Worm (Caenorhabditis elegans) whole organism, L4 larva: Measurements from ENCODE around the gene ugt-60.

Experiments
- D1046.2 ChIP-seq: fragments of 200-800 bp; sonication (Bioruptor generic); IDR thresholded peaks from 2 replicates; pipeline ENCODE4 v1.3.6; 2022; ENCODE audit warnings: missing genetic modification characterization, missing compliant biosample characterization
- F49E8.2 ChIP-seq: sonication (generic microtip); optimal IDR thresholded peaks from 2 replicates; lab custom pipeline; 2016; ENCODE audit warnings: missing compliant biosample characterization, mild to moderate bottlenecking, missing genetic modification characterization, borderline replicate concordance
- T20F7.1 ChIP-seq: fragments of 200-800 bp; sonication (Bioruptor generic); optimal IDR thresholded peaks from 2 replicates; lab custom pipeline; 2018; ENCODE audit warnings: mild to moderate bottlenecking, missing genetic modification characterization, missing compliant biosample characterization
- T26A8.4 ChIP-seq: fragments of 200-800 bp; sonication (Bioruptor generic); IDR thresholded peaks from 2 replicates; pipeline ENCODE4 v1.3.6; 2022; ENCODE audit warnings: missing genetic modification characterization, missing compliant biosample characterization
- Y105C5A.15 ChIP-seq: fragments of 200-800 bp; sonication (Bioruptor generic); IDR thresholded peaks from 2 replicates; pipeline ENCODE4 v1.3.6; 2022; ENCODE audit warnings: missing genetic modification characterization, missing compliant biosample characterization
- ZK546.5 ChIP-seq, 2 experiments: sonication (generic microtip); optimal IDR thresholded peaks; 2 replicates each; lab custom pipeline; 2017; ENCODE audit warnings: missing biosample characterization in 2 of 2, missing genetic modification characterization in 2 of 2
- aha-1 ChIP-seq: fragments of 150-350 bp; peaks from one replicate; lab custom pipeline; 2014; ENCODE audit warnings: missing biosample characterization, missing genetic modification characterization
- attf-4 ChIP-seq: sonication (generic microtip); optimal IDR thresholded peaks from 3 replicates; lab custom pipeline; 2017; ENCODE audit warnings: missing biosample characterization, missing genetic modification characterization
- ceh-20 ChIP-seq: fragments of 200-800 bp; sonication (Bioruptor generic); IDR thresholded peaks from 2 replicates; pipeline ENCODE4 v1.3.6; 2022; ENCODE audit warnings: missing genetic modification reagents, missing genetic modification characterization, missing compliant biosample characterization
- ceh-44 ChIP-seq: fragments of 200-800 bp; sonication (Bioruptor generic); IDR thresholded peaks from 2 replicates; pipeline ENCODE4 v1.3.6; 2022; ENCODE audit warnings: missing genetic modification reagents, missing genetic modification characterization, missing compliant biosample characterization
- ceh-62 ChIP-seq: sonication (generic microtip); optimal IDR thresholded peaks from 2 replicates; lab custom pipeline; 2017; ENCODE audit warnings: missing biosample characterization, missing genetic modification characterization
- cey-2 ChIP-seq: sonication (generic microtip); optimal IDR thresholded peaks from 3 replicates; lab custom pipeline; 2017; ENCODE audit warnings: missing genetic modification characterization, mild to moderate bottlenecking, missing compliant biosample characterization, antibody characterized with exemption, borderline replicate concordance; ENCODE audit not compliant: insufficient read depth
- daf-16 ChIP-seq, 3 experiments: sonication (generic microtip); optimal IDR thresholded peaks; 2 replicates each; lab custom pipeline; 2016 to 2017; ENCODE audit warnings: missing genetic modification characterization in 3 of 3, missing genetic modification reagents in 3 of 3, mild to moderate bottlenecking in 2 of 3, missing compliant biosample characterization in 2 of 3, missing biosample characterization in 1 of 3, moderate library complexity in 1 of 3
- daf-19 ChIP-seq: fragments of 200-800 bp; sonication (Bioruptor generic); conservative IDR thresholded peaks from 2 replicates; pipeline ENCODE4 v1.3.6; 2022; ENCODE audit warnings: missing genetic modification characterization, missing compliant biosample characterization
- dmd-8 ChIP-seq: fragments of 200-800 bp; sonication (Bioruptor generic); IDR thresholded peaks from 2 replicates; pipeline ENCODE4 v1.3.6; 2022; ENCODE audit warnings: missing genetic modification characterization, missing compliant biosample characterization
- dve-1 ChIP-seq: sonication (generic microtip); optimal IDR thresholded peaks from 2 replicates; lab custom pipeline; 2017; ENCODE audit warnings: antibody characterized with exemption, mild to moderate bottlenecking, missing genetic modification characterization, missing compliant biosample characterization; ENCODE audit not compliant: insufficient read depth
- egl-43 ChIP-seq: fragments of 200-800 bp; sonication (Bioruptor generic); IDR thresholded peaks from 2 replicates; pipeline ENCODE4 v1.3.6; 2022; ENCODE audit warnings: missing genetic modification reagents, missing genetic modification characterization, missing compliant biosample characterization
- hlh-11 ChIP-seq: fragments of 200-800 bp; sonication (Bioruptor generic); optimal IDR thresholded peaks from 2 replicates; lab custom pipeline; 2018; ENCODE audit warnings: mild to moderate bottlenecking, missing genetic modification characterization, missing compliant biosample characterization
- lin-15B ChIP-seq: fragments of 150-350 bp; sonication (generic microtip); optimal IDR thresholded peaks from 3 replicates; lab custom pipeline; 2014; ENCODE audit warnings: missing biosample characterization, missing genetic modification characterization
- lin-29 ChIP-seq: fragments of 200-800 bp; sonication (Bioruptor generic); IDR thresholded peaks from 2 replicates; pipeline ENCODE4 v1.3.6; 2022; ENCODE audit warnings: missing genetic modification reagents, missing genetic modification characterization, missing compliant biosample characterization
- lir-3 ChIP-seq: sonication (generic microtip); optimal IDR thresholded peaks from 2 replicates; lab custom pipeline; 2016; ENCODE audit warnings: mild to moderate bottlenecking, missing genetic modification characterization, missing compliant biosample characterization
- madf-5 ChIP-seq, 2 experiments: fragments of 200-800 bp; sonication (Bioruptor generic); IDR thresholded peaks; 2 replicates each; pipeline ENCODE4 v1.3.6; 2022; ENCODE audit warnings: missing compliant biosample characterization in 2 of 2, missing genetic modification characterization in 2 of 2
- madf-9 ChIP-seq: fragments of 200-800 bp; sonication (Bioruptor generic); conservative IDR thresholded peaks from 2 replicates; pipeline ENCODE4 v1.3.6; 2022; ENCODE audit warnings: missing genetic modification reagents, missing genetic modification characterization, missing compliant biosample characterization
- mdl-1 ChIP-seq, 2 experiments: fragments of 150-350 bp in 1 of 2; sonication (generic microtip) in 1 of 2; optimal IDR thresholded peaks; 2 replicates each; lab custom pipeline; 2014 to 2017; ENCODE audit warnings: missing biosample characterization in 2 of 2, missing genetic modification characterization in 2 of 2
- mep-1 ChIP-seq: fragments of 150-350 bp; sonication (generic microtip); optimal IDR thresholded peaks from 3 replicates; lab custom pipeline; 2014; ENCODE audit warnings: missing biosample characterization, missing genetic modification characterization
- mes-2 ChIP-seq: sonication (generic microtip); optimal IDR thresholded peaks from 2 replicates; lab custom pipeline; 2016; ENCODE audit warnings: missing genotype, mild to moderate bottlenecking, missing genetic modification characterization, missing compliant biosample characterization; ENCODE audit not compliant: poor library complexity, severe bottlenecking
- mxl-3 ChIP-seq: fragments of 200-800 bp; sonication (Bioruptor generic); optimal IDR thresholded peaks from 2 replicates; lab custom pipeline; 2018; ENCODE audit warnings: mild to moderate bottlenecking, missing genetic modification characterization, missing compliant biosample characterization
- nhr-102 ChIP-seq: sonication (generic microtip); optimal IDR thresholded peaks from 2 replicates; lab custom pipeline; 2016; ENCODE audit warnings: mild to moderate bottlenecking, missing genetic modification characterization, moderate library complexity, missing compliant biosample characterization
- nhr-11 ChIP-seq: fragments of 150-350 bp; optimal IDR thresholded peaks from 2 replicates; lab custom pipeline; 2014; ENCODE audit warnings: missing biosample characterization, missing genetic modification characterization
- nhr-111 ChIP-seq: fragments of 200-800 bp; sonication (Bioruptor generic); optimal IDR thresholded peaks from 2 replicates; lab custom pipeline; 2018; ENCODE audit warnings: mild to moderate bottlenecking, missing genetic modification characterization, missing compliant biosample characterization
- nhr-28 ChIP-seq: fragments of 150-350 bp; optimal IDR thresholded peaks from 2 replicates; lab custom pipeline; 2014; ENCODE audit warnings: missing biosample characterization, missing genetic modification characterization
- nhr-42 ChIP-seq: fragments of 200-800 bp; sonication (Bioruptor generic); IDR thresholded peaks from 2 replicates; pipeline ENCODE4 v1.3.6; 2022; ENCODE audit warnings: missing genetic modification characterization, missing compliant biosample characterization
- nhr-48 ChIP-seq: sonication (generic microtip); optimal IDR thresholded peaks from 2 replicates; lab custom pipeline; 2016; ENCODE audit warnings: mild to moderate bottlenecking, missing genetic modification characterization, missing compliant biosample characterization
- nhr-77 ChIP-seq: fragments of 150-350 bp; optimal IDR thresholded peaks from 2 replicates; lab custom pipeline; 2014; ENCODE audit warnings: missing biosample characterization, missing genetic modification characterization
- pqm-1 ChIP-seq: sonication (generic microtip); optimal IDR thresholded peaks from 2 replicates; lab custom pipeline; 2017; ENCODE audit warnings: missing biosample characterization, missing genetic modification characterization
- set-16 ChIP-seq: fragments of 200-800 bp; sonication (Bioruptor generic); IDR thresholded peaks from 2 replicates; pipeline ENCODE4 v1.3.6; 2022; ENCODE audit warnings: missing genetic modification reagents, missing genetic modification characterization, missing compliant biosample characterization
- snpc-1.2 ChIP-seq: fragments of 200-800 bp; sonication (Bioruptor generic); IDR thresholded peaks from 2 replicates; pipeline ENCODE4 v1.3.6; 2022; ENCODE audit warnings: missing genetic modification reagents, missing genetic modification characterization, missing compliant biosample characterization
- spr-1 ChIP-seq: sonication (generic microtip); optimal IDR thresholded peaks from 2 replicates; lab custom pipeline; 2016; ENCODE audit warnings: mild to moderate bottlenecking, missing genetic modification characterization, missing compliant biosample characterization
- unc-62 ChIP-seq, 3 experiments: fragments of 150-350 bp in 1 of 3; sonication (generic microtip); optimal IDR thresholded peaks in 2 of 3; peaks in 1 of 3; 1 replicate in 1 of 3; 2 replicates in 2 of 3; lab custom pipeline; 2014 to 2017; ENCODE audit warnings: missing biosample characterization in 3 of 3, missing genetic modification characterization in 3 of 3, missing genetic modification reagents in 3 of 3, missing genotype in 1 of 3
- zfp-2 ChIP-seq: sonication (generic microtip); optimal IDR thresholded peaks from 2 replicates; lab custom pipeline; 2016; ENCODE audit warnings: mild to moderate bottlenecking, missing genetic modification characterization, missing compliant biosample characterization
- zip-11 ChIP-seq: fragments of 200-800 bp; sonication (Bioruptor generic); IDR thresholded peaks from 2 replicates; pipeline ENCODE4 v1.3.6; 2022; ENCODE audit warnings: missing genetic modification characterization, missing compliant biosample characterization

The ugt-60 gene

DNA sequence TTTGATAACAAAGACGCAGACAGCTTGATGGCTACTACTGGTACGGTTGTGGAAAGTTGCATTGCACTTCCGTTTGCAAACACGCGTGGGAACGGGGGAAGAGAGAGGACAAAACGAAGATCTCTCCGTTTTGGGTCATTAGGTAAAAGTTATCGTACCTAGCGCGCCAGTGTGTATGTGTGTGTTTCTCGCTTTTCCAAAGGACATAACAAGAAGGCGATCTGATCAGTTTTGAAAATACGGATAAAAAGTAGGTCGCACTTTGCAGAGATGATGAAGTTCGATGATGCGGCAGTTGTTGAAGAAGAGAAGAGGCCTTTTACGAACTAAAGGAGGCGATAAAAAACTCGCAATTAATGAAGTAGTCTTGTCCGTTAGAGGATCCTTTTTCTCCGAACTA lies 33.8 kb downstream of the ugt-60 start:
- TF ChIP-seq nhr-28 (tag; lab: Kevin White, UChicago) (peak; percentile 4), T20F7.1 (GFP tag; lab: Kevin White, UChicago) (no peak)

DNA sequence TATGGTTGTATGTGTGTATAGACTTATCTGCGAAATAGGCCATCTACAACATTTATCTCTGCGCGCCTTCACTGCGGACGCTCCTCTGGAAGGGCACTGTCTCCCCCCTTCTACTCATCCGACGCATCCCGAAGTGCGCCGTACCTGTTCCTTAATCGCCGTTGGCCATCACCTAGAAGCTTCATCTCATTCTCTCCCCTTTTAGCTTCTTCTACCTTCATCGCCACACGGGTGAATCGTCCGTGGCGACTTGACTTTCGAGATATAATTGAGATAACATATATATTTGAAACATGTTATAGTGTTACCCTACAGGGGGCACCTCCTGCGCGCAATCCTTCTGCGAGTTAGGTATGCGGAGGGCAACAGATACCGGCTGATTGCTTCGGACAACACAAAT lies 36.7 kb downstream of the ugt-60 start:
- TF ChIP-seq nhr-48 (peak; percentile 29), nhr-42 (GFP tag; lab: Robert Waterston, UW) (no peak)

- no peak for TF ChIP-seq T20F7.1 (GFP tag; lab: Kevin White, UChicago)
- peak; percentile 13 for TF ChIP-seq aha-1
- no peak for TF ChIP-seq Y105C5A.15 (GFP tag; lab: Robert Waterston, UW)
- no peak for TF ChIP-seq mep-1 (tag; lab: Kevin White, UChicago)
- peak; percentile 85 for TF ChIP-seq set-16 (GFP tag; lab: Robert Waterston, UW)
- no peak for TF ChIP-seq attf-4 (tag; lab: Kevin White, UChicago)
Observed at ce11 chrIII:9639281-9640050, 39.4 kb downstream of the ugt-60 start.

ce11 chrIII:9638159-9638754 lies 40.6 kb downstream of the ugt-60 start:
- TF ChIP-seq lin-15B (tag; lab: Kevin White, UChicago) (no peak), cey-2 (no peak), nhr-42 (GFP tag; lab: Robert Waterston, UW) (no peak), nhr-111 (GFP tag; lab: Kevin White, UChicago) (no peak), ZK546.5 (tag; optimal IDR thresholded peaks at IDR 0.05; lab: Kevin White, UChicago) (no peak), zfp-2 (tag; lab: Kevin White, UChicago) (no peak), mdl-1 (tag; optimal IDR thresholded peaks at IDR 0.05; lab: Kevin White, UChicago) (no peak), dmd-8 (GFP tag; lab: Robert Waterston, UW) (no peak), egl-43 (no peak), lin-29 (no peak), madf-5 (GFP tag; IDR thresholded peaks at IDR 0.05; lab: Robert Waterston, UW) (no peak), mes-2 (tag; lab: Kevin White, UChicago) (peak; percentile 10), spr-1 (tag; lab: Kevin White, UChicago) (no peak), hlh-11 (tag; lab: Kevin White, UChicago) (no peak), zip-11 (GFP tag; lab: Robert Waterston, UW) (no peak), daf-16 (GFP tag; optimal IDR thresholded peaks at IDR 0.05; lab: Kevin White, UChicago) (no peak), daf-16 (tag; optimal IDR thresholded peaks at IDR 0.05; lab: Kevin White, UChicago) (peak; percentile 49), unc-62 (GFP tag; optimal IDR thresholded peaks at IDR 0.05 in 1 of 2; lab: Kevin White, UChicago) (peak in 1 of 2 experiments; percentile 82), unc-62 (tag; optimal IDR thresholded peaks at IDR 0.05; lab: Kevin White, UChicago) (no peak), aha-1 (peak; percentile 72), dve-1 (tag; lab: Kevin White, UChicago) (peak; percentile 65), D1046.2 (GFP tag; lab: Robert Waterston, UW) (no peak), madf-9 (GFP tag; lab: Robert Waterston, UW) (no peak), pqm-1 (tag; lab: Kevin White, UChicago) (peak; percentile 99), ceh-44 (GFP tag; lab: Robert Waterston, UW) (no peak), lir-3 (tag; lab: Kevin White, UChicago) (no peak), nhr-28 (tag; lab: Kevin White, UChicago) (peak; percentile 92), Y105C5A.15 (GFP tag; lab: Robert Waterston, UW) (no peak), ceh-20 (GFP tag; lab: Robert Waterston, UW) (no peak), mxl-3 (GFP tag; lab: Kevin White, UChicago) (peak; percentile 72), snpc-1.2 (no peak), nhr-77 (tag; lab: Kevin White, UChicago) (peak; percentile 42), ceh-62 (tag; lab: Kevin White, UChicago) (no peak), nhr-11 (no peak), F49E8.2 (no peak), attf-4 (tag; lab: Kevin White, UChicago) (no peak), T26A8.4 (no peak), daf-19 (GFP tag; lab: Robert Waterston, UW) (no peak), nhr-102 (tag; lab: Kevin White, UChicago) (peak; percentile 6), nhr-48 (peak; percentile 50)
